Fruit fly (Drosophila melanogaster) whole organism, embryonic: ENCODE results near the gene CG6951.

Source experiments
- CG11085 ChIP-seq: fragments of 200-800 bp; sonication (Bioruptor generic); IDR thresholded peaks from 2 replicates; pipeline ENCODE4 v1.3.6; 2022; ENCODE audit warnings: missing biosample characterization, missing genetic modification characterization
- CG12391 ChIP-seq: fragments of 200-800 bp; sonication (Bioruptor generic); optimal IDR thresholded peaks from 3 replicates; lab custom pipeline; 2018; ENCODE audit warnings: missing biosample characterization, mild to moderate bottlenecking, missing genetic modification characterization, moderate library complexity
- CG15514 ChIP-seq: fragments of 200-800 bp; sonication (Bioruptor generic); optimal IDR thresholded peaks from 3 replicates; lab custom pipeline; 2017; ENCODE audit warnings: missing biosample characterization, missing genetic modification characterization, mild to moderate bottlenecking, moderate library complexity, missing genetic modification reagents
- CG16779 ChIP-seq: fragments of 200-800 bp; sonication (Bioruptor generic); IDR thresholded peaks from 2 replicates; pipeline ENCODE4 v1.3.6; 2022; ENCODE audit warnings: missing biosample characterization, missing genetic modification characterization
- CG17385 ChIP-seq: fragments of 200-800 bp; sonication (Bioruptor generic); optimal IDR thresholded peaks from 3 replicates; lab custom pipeline; 2018; ENCODE audit warnings: missing biosample characterization, mild to moderate bottlenecking, missing genetic modification characterization
- CG17802 ChIP-seq: fragments of 200-800 bp; sonication (Bioruptor generic); optimal IDR thresholded peaks from 2 replicates; lab custom pipeline; 2018; ENCODE audit warnings: missing biosample characterization, mild to moderate bottlenecking, missing genetic modification characterization, moderate library complexity
- CG30020 ChIP-seq: fragments of 200-800 bp; optimal IDR thresholded peaks from 2 replicates; lab custom pipeline; 2019; ENCODE audit warnings: missing biosample characterization, mild to moderate bottlenecking, missing genetic modification characterization, moderate library complexity
- CG8478 ChIP-seq: fragments of >200 bp; optimal IDR thresholded peaks from 2 replicates; lab custom pipeline; 2018
- D19B ChIP-seq: fragments of 200-800 bp; sonication (Bioruptor generic); optimal IDR thresholded peaks from 2 replicates; lab custom pipeline; 2017; ENCODE audit warnings: missing biosample characterization, mild to moderate bottlenecking, missing genetic modification characterization
- Dip3 ChIP-seq: fragments of 200-800 bp; sonication (Bioruptor generic); optimal IDR thresholded peaks from 3 replicates; lab custom pipeline; 2016; ENCODE audit warnings: missing biosample characterization, missing genetic modification characterization
- HHEX ChIP-seq: fragments of 200-800 bp; sonication (Bioruptor generic); optimal IDR thresholded peaks from 3 replicates; lab custom pipeline; 2017; ENCODE audit warnings: missing biosample characterization, mild to moderate bottlenecking, missing genetic modification characterization, missing genetic modification reagents
- Six4 ChIP-seq: fragments of 200-800 bp; sonication (Bioruptor generic); optimal IDR thresholded peaks from 2 replicates; lab custom pipeline; 2016; ENCODE audit warnings: missing biosample characterization, missing genetic modification characterization
- ro ChIP-seq: fragments of 200-800 bp; sonication (Bioruptor generic); IDR thresholded peaks from 2 replicates; pipeline ENCODE4 v1.3.6; 2022; ENCODE audit warnings: missing biosample characterization, missing genetic modification characterization
- vnd ChIP-seq: fragments of 200-800 bp; sonication (Bioruptor generic); IDR thresholded peaks from 3 replicates; pipeline ENCODE4 v1.3.6; 2022; ENCODE audit warnings: missing biosample characterization, missing genetic modification characterization; ENCODE audit not compliant: partially characterized antibody

dm6 chr3L:20276615-20277014 is 35.5 kb downstream of the CG6951 start:
- TF ChIP-seq CG17802 (tag; lab: Kevin White, UChicago) (peak; percentile 5), Six4 (GFP tag; lab: Kevin White, UChicago) (no peak), CG8478 (no peak), CG17385 (GFP tag; lab: Kevin White, UChicago) (no peak), CG11085 (GFP tag; lab: Robert Waterston, UW) (no peak), CG16779 (GFP tag; lab: Robert Waterston, UW) (no peak), ro (GFP tag; lab: Robert Waterston, UW) (no peak), vnd (GFP tag; lab: Robert Waterston, UW) (no peak), HHEX (GFP tag; lab: Kevin White, UChicago) (no peak), CG12391 (tag; lab: Kevin White, UChicago) (peak; percentile 52), CG15514 (GFP tag; lab: Kevin White, UChicago) (peak; percentile 40), D19B (no peak), Dip3 (GFP tag; lab: Kevin White, UChicago) (no peak), CG30020 (tag; lab: Kevin White, UChicago) (no peak)
